Fruit fly (Drosophila melanogaster): ENCODE results near the gene Jasper.

Gene Jasper

dm6 chr3R:30056592-30057135 lies 4.3 kb downstream of the Jasper start, which contains the start of the genes CG7950 and Rpp14a (continued):
- no peak for TF ChIP-seq MTF-1 (GFP tag; optimal IDR thresholded peaks at IDR 0.05; ENCODE audit: borderline replicate concordance)
- peak; percentile 80 for TF ChIP-seq ranshi (GFP tag; IDR thresholded peaks at IDR 0.05)
- TF ChIP-seq seq (GFP tag; IDR thresholded peaks at IDR 0.05) = peak; percentile 81
- TF ChIP-seq chm (GFP tag; IDR thresholded peaks at IDR 0.05) = peak; percentile 75
- TF ChIP-seq CG8359 (GFP tag; optimal IDR thresholded peaks at IDR 0.05; ENCODE audit: borderline replicate concordance) = no peak
- no peak for TF ChIP-seq ac (GFP tag; optimal IDR thresholded peaks at IDR 0.05)
- no peak for TF ChIP-seq usp (GFP tag; optimal IDR thresholded peaks at IDR 0.05)
- TF ChIP-seq CG6791 (GFP tag; IDR thresholded peaks at IDR 0.05; ENCODE audit: partially characterized antibody) = no peak
- no peak for TF ChIP-seq toy (GFP tag; IDR thresholded peaks at IDR 0.05)
- TF ChIP-seq zfh1 (GFP tag; IDR thresholded peaks at IDR 0.05) = peak; percentile 87
- TF ChIP-seq CG13424 (tag; optimal IDR thresholded peaks at IDR 0.05) = peak; percentile 86
- TF ChIP-seq NFAT (GFP tag; IDR thresholded peaks at IDR 0.05) = peak; percentile 59
- TF ChIP-seq CG17328 (GFP tag; IDR thresholded peaks at IDR 0.05) = peak; percentile 78
- TF ChIP-seq ham (GFP tag; IDR thresholded peaks at IDR 0.05) = no peak
- no peak for TF ChIP-seq NC2α (GFP tag; optimal IDR thresholded peaks at IDR 0.05)
- TF ChIP-seq nerfin-1 (tag; optimal IDR thresholded peaks at IDR 0.05) = peak; percentile 51
- peak; percentile 98 for TF ChIP-seq Sry-β (GFP tag; optimal IDR thresholded peaks at IDR 0.05)
- peak; percentile 96 for TF ChIP-seq Myb (GFP tag; optimal IDR thresholded peaks at IDR 0.05)
- peak; percentile 43 for TF ChIP-seq Meics (GFP tag; optimal IDR thresholded peaks at IDR 0.05)
- TF ChIP-seq CG14667 (GFP tag; IDR thresholded peaks at IDR 0.05) = peak; percentile 44
- TF ChIP-seq Deaf1 (tag; optimal IDR thresholded peaks at IDR 0.05) = peak; percentile 40
- TF ChIP-seq kah (GFP tag; optimal IDR thresholded peaks at IDR 0.05) = no peak
- TF ChIP-seq fd96Cb (tag; optimal IDR thresholded peaks at IDR 0.05) = peak; percentile 51
- TF ChIP-seq gce (GFP tag; IDR thresholded peaks at IDR 0.05) = no peak
- TF ChIP-seq nmo (GFP tag; optimal IDR thresholded peaks at IDR 0.05) = peak; percentile 67
- peak; percentile 79 for TF ChIP-seq esg (GFP tag; conservative IDR thresholded peaks at IDR 0.05)
- peak; percentile 83 for TF ChIP-seq CG17829 (tag; optimal IDR thresholded peaks at IDR 0.05)
- peak; percentile 85 for TF ChIP-seq az2 (GFP tag; optimal IDR thresholded peaks at IDR 0.05)
- peak; percentile 65 for TF ChIP-seq ttk (GFP tag; IDR thresholded peaks at IDR 0.05)
- TF ChIP-seq CG2875 (GFP tag; optimal IDR thresholded peaks at IDR 0.05) = peak; percentile 39
- TF ChIP-seq Ravus (GFP tag; IDR thresholded peaks at IDR 0.05) = peak; percentile 45
- peak; percentile 66 for TF ChIP-seq wdn (GFP tag; IDR thresholded peaks at IDR 0.05)
- no peak for TF ChIP-seq Sox100B (GFP tag; optimal IDR thresholded peaks at IDR 0.05)
- peak; percentile 77 for TF ChIP-seq dysf (GFP tag; IDR thresholded peaks at IDR 0.05)
- peak; percentile 26; the same call in 1 of the 2 replicates for TF ChIP-seq CG13287 (GFP tag; IDR thresholded peaks at IDR 0.05; ENCODE audit: partially characterized antibody)
- peak; percentile 84 for TF ChIP-seq CG10366 (GFP tag; IDR thresholded peaks at IDR 0.05)
- no peak for TF ChIP-seq CG7987 (GFP tag; optimal IDR thresholded peaks at IDR 0.05)
- TF ChIP-seq CG15696 (tag; optimal IDR thresholded peaks at IDR 0.05) = peak; percentile 74
- no peak for TF ChIP-seq Lim3 (GFP tag; IDR thresholded peaks at IDR 0.05)
- peak; percentile 34 for TF ChIP-seq salm (tag; optimal IDR thresholded peaks at IDR 0.05)
- no peak for TF ChIP-seq Sin3A (optimal IDR thresholded peaks at IDR 0.05)
- TF ChIP-seq CG15011 (GFP tag; optimal IDR thresholded peaks at IDR 0.05) = no peak
- peak; percentile 7 for TF ChIP-seq fd102C (GFP tag; optimal IDR thresholded peaks at IDR 0.05)
- peak; percentile 52 for TF ChIP-seq kay (GFP tag; optimal IDR thresholded peaks at IDR 0.05)
- TF ChIP-seq pnt (GFP tag; optimal IDR thresholded peaks at IDR 0.05) = peak; percentile 65
- no peak for TF ChIP-seq Jarid2 (GFP tag; optimal IDR thresholded peaks at IDR 0.05)
- peak; percentile 65 for TF ChIP-seq tio (GFP tag; optimal IDR thresholded peaks at IDR 0.05)
- peak; percentile 75 for TF ChIP-seq nom (GFP tag; optimal IDR thresholded peaks at IDR 0.05)
- TF ChIP-seq lmd (GFP tag; IDR thresholded peaks at IDR 0.05) = peak; percentile 76
- peak; percentile 85 for TF ChIP-seq B-H2 (GFP tag; optimal IDR thresholded peaks at IDR 0.05)
- TF ChIP-seq Med (GFP tag) = peak; percentile 97
